Worm (Caenorhabditis elegans): ENCODE data around the gene srr-6.

DNA sequence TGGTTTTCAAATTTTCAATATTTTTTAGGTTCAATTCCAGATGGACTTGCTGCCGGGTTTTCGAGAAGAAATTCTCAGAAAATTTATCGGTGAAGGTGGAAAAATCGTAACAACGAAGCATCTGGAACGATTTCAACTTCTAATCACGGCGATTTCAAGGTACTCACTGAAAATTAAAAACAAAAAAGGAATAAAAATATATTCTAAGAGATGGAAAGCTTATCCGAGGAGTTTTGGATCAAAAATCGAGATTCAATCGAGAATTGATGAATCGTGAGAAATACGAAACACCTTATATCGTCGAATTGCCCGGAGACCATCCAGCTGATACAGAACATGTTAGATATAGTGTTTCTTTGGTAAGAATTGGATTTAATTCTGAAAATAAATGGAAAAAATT, 39.6 kb downstream of the srr-6 start, which contains the start of gene K11D12.12:
- TF ChIP-seq tra-1 (GFP tag; IDR thresholded peaks at IDR 0.05), result no peak
- TF ChIP-seq pqm-1 (tag; optimal IDR thresholded peaks at IDR 0.05), result no peak
- TF ChIP-seq Y105C5A.15 (GFP tag; IDR thresholded peaks at IDR 0.05), result no peak
- TF ChIP-seq madf-9 (GFP tag; conservative IDR thresholded peaks at IDR 0.05), result no peak
- TF ChIP-seq ces-1 (GFP tag; optimal IDR thresholded peaks at IDR 0.05), result no peak
- TF ChIP-seq nhr-76 (tag; optimal IDR thresholded peaks at IDR 0.05), result no peak
